Fruit fly (Drosophila melanogaster): ENCODE results near the gene CG14186.

DNA sequence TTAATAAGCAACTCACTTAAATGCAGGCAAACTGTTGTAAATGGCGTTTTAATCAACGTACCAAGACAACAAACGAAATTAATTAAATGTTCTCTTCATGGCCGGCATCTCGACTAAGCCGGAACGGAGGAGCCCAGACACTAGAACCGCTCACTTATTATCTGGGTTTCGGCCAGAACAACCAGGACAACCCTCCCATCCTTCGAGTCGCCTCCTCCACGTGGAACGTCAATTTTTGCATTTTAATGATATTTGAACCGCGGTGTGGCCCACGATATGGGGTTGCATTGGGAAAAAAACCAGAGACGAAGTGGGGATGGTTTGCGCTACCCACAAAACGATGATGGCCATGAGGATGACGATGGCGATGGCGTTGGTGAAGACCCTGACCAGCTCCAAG lies 18.6 kb downstream of the CG14186 start:
- TF ChIP-seq CG14655 (GFP tag; optimal IDR thresholded peaks at IDR 0.05) (no peak), D1 (tag; optimal IDR thresholded peaks at IDR 0.05) (no peak), CG12605 (GFP tag; IDR thresholded peaks at IDR 0.05) (no peak), Snoo (tag; optimal IDR thresholded peaks at IDR 0.05) (no peak), CG17806 (tag; optimal IDR thresholded peaks at IDR 0.05) (no peak), CG34367 (tag; optimal IDR thresholded peaks at IDR 0.05) (no peak)
